Fruit fly (Drosophila melanogaster): ENCODE measurements around the gene CG14011.

DNA sequence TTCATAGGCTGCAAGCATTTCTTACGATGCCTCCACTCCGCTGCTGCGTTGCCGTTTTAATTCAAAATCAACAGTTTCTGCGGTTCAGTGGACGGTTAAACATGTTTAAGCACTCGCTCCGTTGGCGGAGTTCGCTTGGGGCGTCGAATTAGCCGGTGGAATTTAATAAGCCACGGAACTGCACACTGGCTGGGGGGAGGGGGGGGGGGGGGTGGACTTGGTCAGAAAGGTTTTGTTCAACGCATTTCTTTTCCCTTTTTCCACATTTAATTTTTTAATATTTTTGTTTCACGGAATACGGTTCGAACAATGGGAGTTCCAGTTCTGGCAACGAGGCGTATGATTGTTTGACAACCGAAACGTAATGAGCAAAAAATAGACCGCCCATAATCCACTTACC lies 29.7 kb upstream of the CG14011 start:
- no peak for TF ChIP-seq CG8478 (optimal IDR thresholded peaks at IDR 0.05)
- TF ChIP-seq CTCF (optimal IDR thresholded peaks at IDR 0.05): no peak
